Worm (Caenorhabditis elegans) whole organism, L4/young adult: ENCODE data around the gene gly-10.

Experiments used
- W03F9.2 ChIP-seq: fragments of 150-350 bp; optimal IDR thresholded peaks from 2 replicates; lab custom pipeline; 2014; ENCODE audit warnings: missing biosample characterization, missing genetic modification characterization
- dao-5 ChIP-seq: sonication (generic microtip); optimal IDR thresholded peaks from 2 replicates; lab custom pipeline; 2016; ENCODE audit warnings: missing genotype, missing genetic modification characterization, moderate library complexity, missing compliant biosample characterization
- him-1 ChIP-seq: sonication (generic microtip); optimal IDR thresholded peaks from 2 replicates; lab custom pipeline; 2016; ENCODE audit warnings: missing genotype, missing genetic modification reagents, missing genetic modification characterization, missing compliant biosample characterization

DNA sequence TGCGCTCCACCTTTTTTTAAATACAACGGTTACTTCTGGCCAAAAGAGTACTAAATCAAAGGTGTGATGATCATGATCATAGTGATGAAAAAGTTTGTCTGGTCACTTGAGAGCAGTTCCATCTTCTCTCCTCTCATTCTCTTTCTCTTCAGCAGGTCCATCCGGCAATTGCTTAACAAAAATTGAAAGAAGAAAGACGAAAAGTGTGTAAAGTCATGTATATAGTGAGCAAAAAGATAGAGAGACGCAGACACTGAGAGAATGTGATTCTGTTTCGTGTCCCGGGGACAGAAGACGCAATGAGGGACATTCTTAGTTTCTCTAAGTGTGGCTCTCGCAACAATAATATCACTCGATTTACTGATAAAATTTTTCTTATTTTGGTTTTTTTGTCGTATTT, 30.1 kb upstream of the gly-10 start:
- no peak for TF ChIP-seq W03F9.2 (tag; lab: Kevin White, UChicago)
- no peak for TF ChIP-seq dao-5 (tag; lab: Kevin White, UChicago)
- no peak for TF ChIP-seq him-1 (tag; lab: Kevin White, UChicago)
